Worm (Caenorhabditis elegans) whole organism, L1 larva: ENCODE data around the gene F38A1.15.

ENCODE experiments used
- C16A3.4 ChIP-seq: fragments of 150-350 bp; optimal IDR thresholded peaks from 2 replicates; lab custom pipeline; 2014; ENCODE audit warnings: missing biosample characterization, missing genetic modification characterization
- blmp-1 ChIP-seq: fragments of 150-350 bp; optimal IDR thresholded peaks from 2 replicates; lab custom pipeline; 2014; ENCODE audit warnings: missing biosample characterization, missing genetic modification characterization
- ces-1 ChIP-seq: fragments of 150-350 bp; optimal IDR thresholded peaks from 2 replicates; lab custom pipeline; 2014; ENCODE audit warnings: missing biosample characterization, missing genetic modification reagents, missing genetic modification characterization
- elt-3 ChIP-seq, 6 experiments: fragments of 150-350 bp in 1 of 6; sonication (generic microtip); optimal IDR thresholded peaks; 2 replicates each; lab custom pipeline; 2017 to 2018; ENCODE audit warnings: missing biosample characterization in 6 of 6, missing genetic modification characterization in 6 of 6, inconsistent platforms in 1 of 6
- fkh-10 ChIP-seq: sonication (generic microtip); optimal IDR thresholded peaks from 2 replicates; lab custom pipeline; 2017; ENCODE audit warnings: missing biosample characterization, missing genetic modification reagents, missing genetic modification characterization
- grh-1 ChIP-seq: fragments of 200-800 bp; sonication (Bioruptor generic); IDR thresholded peaks from 2 replicates; pipeline ENCODE4 v1.3.6; 2022; ENCODE audit warnings: missing genetic modification reagents, missing genetic modification characterization, missing compliant biosample characterization
- mdl-1 ChIP-seq, 2 experiments: fragments of 150-350 bp; optimal IDR thresholded peaks; 2 replicates each; lab custom pipeline; 2014 to 2017; ENCODE audit warnings: missing biosample characterization in 2 of 2, missing genetic modification characterization in 2 of 2, inconsistent platforms in 1 of 2
- nhr-11 ChIP-seq: fragments of 150-350 bp; optimal IDR thresholded peaks from 2 replicates; lab custom pipeline; 2014; ENCODE audit warnings: missing biosample characterization, missing genetic modification characterization
- nhr-237 ChIP-seq: fragments of 150-350 bp; optimal IDR thresholded peaks from 2 replicates; lab custom pipeline; 2014; ENCODE audit warnings: missing biosample characterization, missing genetic modification characterization
- nhr-47 ChIP-seq: sonication (generic microtip); optimal IDR thresholded peaks from 2 replicates; lab custom pipeline; 2016; ENCODE audit warnings: mild to moderate bottlenecking, missing genetic modification characterization, moderate library complexity, missing compliant biosample characterization
- nhr-76 ChIP-seq: sonication (generic microtip); optimal IDR thresholded peaks from 2 replicates; lab custom pipeline; 2017; ENCODE audit warnings: missing biosample characterization, missing genetic modification characterization
- snu-23 ChIP-seq: sonication (generic microtip); optimal IDR thresholded peaks from 2 replicates; lab custom pipeline; 2016; ENCODE audit warnings: missing genetic modification characterization, missing compliant biosample characterization
- unc-30 ChIP-seq: sonication (generic microtip); optimal IDR thresholded peaks from 2 replicates; lab custom pipeline; 2017; ENCODE audit warnings: missing biosample characterization, missing genetic modification characterization

- no peak for TF ChIP-seq nhr-237
- no peak for TF ChIP-seq mdl-1 (tag; optimal IDR thresholded peaks at IDR 0.05; lab: Kevin White, UChicago)
- TF ChIP-seq fkh-10 = no peak
- TF ChIP-seq nhr-11 (tag; lab: Kevin White, UChicago) = no peak
- TF ChIP-seq ces-1 (GFP tag; lab: Kevin White, UChicago) = no peak
- TF ChIP-seq grh-1 (GFP tag; lab: Robert Waterston, UW) = no peak
- no peak for TF ChIP-seq nhr-47 (tag; lab: Kevin White, UChicago)
- no peak for TF ChIP-seq unc-30 (tag; lab: Kevin White, UChicago)
- no peak for TF ChIP-seq nhr-76 (tag; lab: Kevin White, UChicago)
- TF ChIP-seq blmp-1 (tag; lab: Kevin White, UChicago) = no peak
- no peak for TF ChIP-seq C16A3.4 (tag; lab: Kevin White, UChicago)
- no peak for TF ChIP-seq snu-23 (GFP tag; lab: Kevin White, UChicago)
- TF ChIP-seq elt-3 (tag; optimal IDR thresholded peaks at IDR 0.05; lab: Kevin White, UChicago) = no peak
These were observed 22.9 kb upstream of the F38A1.15 start for ce11 chrIV:1266138-1266537.
